Fruit fly (Drosophila melanogaster) whole organism, prepupa: ENCODE results near the gene Sod1.

ENCODE experiments used
- CG31627 ChIP-seq: fragments of 200-800 bp; sonication (Bioruptor generic); optimal IDR thresholded peaks from 3 replicates; lab custom pipeline; 2016; ENCODE audit warnings: missing biosample characterization, missing genetic modification characterization
- CG8319 ChIP-seq: fragments of 200-800 bp; sonication (Bioruptor generic); optimal IDR thresholded peaks from 3 replicates; lab custom pipeline; 2016; ENCODE audit warnings: missing biosample characterization, missing genetic modification characterization

DNA sequence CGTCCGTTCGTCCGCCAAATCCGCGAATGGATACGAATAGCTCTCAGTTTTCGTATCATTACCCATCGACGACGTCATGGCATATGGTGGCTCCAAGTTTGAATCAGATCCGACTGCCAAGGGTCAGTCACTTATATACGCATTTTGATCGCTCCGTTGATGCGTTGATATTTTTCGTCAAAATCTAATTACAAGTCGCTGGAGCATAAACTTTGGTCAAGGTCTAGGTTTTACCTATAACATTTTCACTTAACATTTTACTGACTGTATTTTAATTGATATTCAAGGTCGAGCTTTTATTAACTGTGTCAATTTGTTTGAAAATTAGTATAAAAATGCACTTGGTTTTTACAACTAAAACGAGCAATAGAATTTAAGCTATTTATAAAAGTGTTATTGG is 11.9 kb downstream of the Sod1 start, which contains the start of gene Elo68beta:
- TF ChIP-seq CG31627 = no peak
- no peak for TF ChIP-seq CG8319 (GFP tag; lab: Kevin White, UChicago)
